Worm (Caenorhabditis elegans) whole organism, mixed stage, embryonic: ENCODE measurements around the gene B0238.12.
A peak's percentile ranks its signal among the peaks of the same experiment; 100 is the strongest.

Experiments
- M03D4.4 ChIP-seq: sonication (generic microtip); optimal IDR thresholded peaks from 2 replicates; lab custom pipeline; 2017; ENCODE audit warnings: mild to moderate bottlenecking, missing genetic modification characterization, missing compliant biosample characterization
- bed-3 ChIP-seq: fragments of 200-800 bp; sonication (Bioruptor generic); optimal IDR thresholded peaks from 3 replicates; lab custom pipeline; 2018; ENCODE audit warnings: mild to moderate bottlenecking, missing genetic modification characterization, moderate library complexity, missing compliant biosample characterization
- blmp-1 ChIP-seq: fragments of 150-350 bp; optimal IDR thresholded peaks from 2 replicates; lab custom pipeline; 2014; ENCODE audit warnings: missing biosample characterization, missing genetic modification characterization
- ceh-43 ChIP-seq: fragments of 200-800 bp; sonication (Bioruptor generic); optimal IDR thresholded peaks from 2 replicates; lab custom pipeline; 2018; ENCODE audit warnings: mild to moderate bottlenecking, missing genetic modification characterization, moderate library complexity, missing compliant biosample characterization
- ceh-83 ChIP-seq: fragments of 200-800 bp; sonication (Bioruptor generic); optimal IDR thresholded peaks from 2 replicates; lab custom pipeline; 2018; ENCODE audit warnings: mild to moderate bottlenecking, missing genetic modification characterization, missing compliant biosample characterization
- ces-1 ChIP-seq: fragments of 150-350 bp; optimal IDR thresholded peaks from 2 replicates; lab custom pipeline; 2014; ENCODE audit warnings: missing biosample characterization, missing genetic modification reagents, missing genetic modification characterization
- cnd-1 ChIP-seq: fragments of 200-800 bp; sonication (Bioruptor generic); optimal IDR thresholded peaks from 2 replicates; lab custom pipeline; 2018; ENCODE audit warnings: mild to moderate bottlenecking, missing genetic modification characterization, missing compliant biosample characterization
- drap-1 ChIP-seq: fragments of 200-800 bp; sonication (Bioruptor generic); optimal IDR thresholded peaks from 3 replicates; lab custom pipeline; 2018; ENCODE audit warnings: mild to moderate bottlenecking, missing genetic modification characterization, missing compliant biosample characterization
- elt-1 ChIP-seq: sonication (generic microtip); optimal IDR thresholded peaks from 2 replicates; lab custom pipeline; 2017; ENCODE audit warnings: missing genetic modification characterization, mild to moderate bottlenecking, missing compliant biosample characterization, antibody characterized with exemption, moderate library complexity, borderline replicate concordance; ENCODE audit not compliant: insufficient read depth
- flh-1 ChIP-seq: fragments of 200-800 bp; sonication (Bioruptor generic); optimal IDR thresholded peaks from 2 replicates; lab custom pipeline; 2018; ENCODE audit warnings: mild to moderate bottlenecking, missing genetic modification characterization, moderate library complexity, missing compliant biosample characterization
- ham-2 ChIP-seq: fragments of 200-800 bp; sonication (Bioruptor generic); optimal IDR thresholded peaks from 2 replicates; lab custom pipeline; 2018; ENCODE audit warnings: mild to moderate bottlenecking, missing genetic modification characterization, missing compliant biosample characterization
- hlh-1 ChIP-seq: fragments of 150-350 bp; optimal IDR thresholded peaks from 2 replicates; lab custom pipeline; 2014; ENCODE audit warnings: missing biosample characterization, missing genetic modification reagents, missing genetic modification characterization
- lin-32 ChIP-seq: fragments of 200-800 bp; sonication (Bioruptor generic); optimal IDR thresholded peaks from 2 replicates; lab custom pipeline; 2018; ENCODE audit warnings: mild to moderate bottlenecking, missing genetic modification characterization, missing compliant biosample characterization
- lsy-2 ChIP-seq: fragments of 150-350 bp; optimal IDR thresholded peaks from 2 replicates; lab custom pipeline; 2014; ENCODE audit warnings: missing biosample characterization, missing genetic modification characterization
- mab-5 ChIP-seq: fragments of 150-350 bp; optimal IDR thresholded peaks from 2 replicates; lab custom pipeline; 2014; ENCODE audit warnings: missing biosample characterization, missing genetic modification characterization
- mls-2 ChIP-seq: sonication (generic microtip); optimal IDR thresholded peaks from 2 replicates; lab custom pipeline; 2016; ENCODE audit warnings: mild to moderate bottlenecking, missing genetic modification characterization, moderate library complexity, missing compliant biosample characterization
- nhr-237 ChIP-seq: fragments of 150-350 bp; optimal IDR thresholded peaks from 2 replicates; lab custom pipeline; 2014; ENCODE audit warnings: missing biosample characterization, missing genetic modification characterization
- nhr-28 ChIP-seq: fragments of 150-350 bp; optimal IDR thresholded peaks from 2 replicates; lab custom pipeline; 2014; ENCODE audit warnings: missing biosample characterization, missing genetic modification characterization
- nhr-76 ChIP-seq: sonication (generic microtip); optimal IDR thresholded peaks from 2 replicates; lab custom pipeline; 2017; ENCODE audit warnings: missing biosample characterization, missing genetic modification characterization
- pha-4 ChIP-seq: fragments of 150-350 bp; optimal IDR thresholded peaks from 2 replicates; lab custom pipeline; 2018; ENCODE audit warnings: missing biosample characterization, missing genetic modification reagents, missing genetic modification characterization
- sem-2 ChIP-seq: fragments of 200-800 bp; sonication (Bioruptor generic); optimal IDR thresholded peaks from 2 replicates; lab custom pipeline; 2018; ENCODE audit warnings: mild to moderate bottlenecking, missing genetic modification characterization, missing compliant biosample characterization
- snpc-4 ChIP-seq: fragments of 150-350 bp; optimal IDR thresholded peaks from 2 replicates; lab custom pipeline; 2014; ENCODE audit warnings: missing biosample characterization, missing genetic modification characterization
- sptf-1 ChIP-seq: sonication (generic microtip); optimal IDR thresholded peaks from 2 replicates; lab custom pipeline; 2017; ENCODE audit warnings: mild to moderate bottlenecking, missing genetic modification characterization, moderate library complexity, missing compliant biosample characterization
- tbx-8 ChIP-seq: fragments of 200-800 bp; sonication (Bioruptor generic); optimal IDR thresholded peaks from 2 replicates; lab custom pipeline; 2018; ENCODE audit warnings: mild to moderate bottlenecking, missing genetic modification characterization, moderate library complexity, missing compliant biosample characterization
- unc-120 ChIP-seq: sonication (generic microtip); optimal IDR thresholded peaks from 2 replicates; lab custom pipeline; 2017; ENCODE audit warnings: missing genetic modification characterization, missing compliant biosample characterization; ENCODE audit not compliant: poor library complexity, severe bottlenecking
- unc-39 ChIP-seq: fragments of 150-350 bp; optimal IDR thresholded peaks from 2 replicates; lab custom pipeline; 2014; ENCODE audit warnings: missing biosample characterization, missing genetic modification characterization
- unc-62 ChIP-seq: fragments of 150-350 bp; optimal IDR thresholded peaks from 2 replicates; lab custom pipeline; 2014; ENCODE audit warnings: missing biosample characterization, missing genetic modification reagents, missing genetic modification characterization
- zip-8 ChIP-seq: fragments of 150-350 bp; optimal IDR thresholded peaks from 2 replicates; lab custom pipeline; 2014; ENCODE audit warnings: missing biosample characterization, missing genetic modification characterization
- ztf-11 ChIP-seq: fragments of 150-350 bp; optimal IDR thresholded peaks from 2 replicates; lab custom pipeline; 2014; ENCODE audit warnings: missing biosample characterization, missing genetic modification characterization

The B0238.12 gene

ce11 chrV:5275426-5276007 lies 9.9 kb downstream of the B0238.12 start:
- TF ChIP-seq ztf-11 (no peak), M03D4.4 (tag; lab: Kevin White, UChicago) (peak; percentile 26)
- TF ChIP-seq, all 35 proteins: peak for 1

DNA sequence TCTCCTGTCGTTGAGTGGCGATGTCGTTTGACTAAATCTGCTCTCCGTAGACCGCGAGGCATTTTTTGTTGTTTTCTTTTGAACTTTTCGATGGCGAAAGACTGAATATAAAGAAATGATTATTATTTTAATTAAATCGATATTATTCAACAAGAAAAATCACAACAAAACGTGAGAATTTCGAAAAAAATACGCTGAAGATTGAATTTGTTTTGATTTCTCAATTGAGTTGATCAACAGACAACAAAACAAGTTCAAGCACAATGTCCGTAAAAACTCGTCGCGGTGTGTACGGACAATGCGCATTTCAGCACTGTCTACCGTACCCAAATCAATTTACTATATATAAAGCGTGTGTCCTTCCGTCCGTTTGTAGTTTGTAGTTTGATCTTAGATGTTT lies 12.4 kb downstream of the B0238.12 start, which contains the start of gene B0238.9:
TSS of gene B0238.9 (minus strand) at position 101 of the 400 bp plus-strand sequence.
- TF ChIP-seq ham-2 (GFP tag; lab: Kevin White, UChicago) (no peak), drap-1 (GFP tag; lab: Kevin White, UChicago) (no peak), hlh-1 (tag; lab: Kevin White, UChicago) (no peak), mab-5 (tag; lab: Kevin White, UChicago) (no peak), blmp-1 (tag; lab: Kevin White, UChicago) (no peak), pha-4 (tag; lab: Kevin White, UChicago) (no peak), mls-2 (tag; lab: Kevin White, UChicago) (no peak), ceh-43 (no peak), lin-32 (GFP tag; lab: Kevin White, UChicago) (no peak), elt-1 (tag; lab: Kevin White, UChicago) (no peak)

DNA sequence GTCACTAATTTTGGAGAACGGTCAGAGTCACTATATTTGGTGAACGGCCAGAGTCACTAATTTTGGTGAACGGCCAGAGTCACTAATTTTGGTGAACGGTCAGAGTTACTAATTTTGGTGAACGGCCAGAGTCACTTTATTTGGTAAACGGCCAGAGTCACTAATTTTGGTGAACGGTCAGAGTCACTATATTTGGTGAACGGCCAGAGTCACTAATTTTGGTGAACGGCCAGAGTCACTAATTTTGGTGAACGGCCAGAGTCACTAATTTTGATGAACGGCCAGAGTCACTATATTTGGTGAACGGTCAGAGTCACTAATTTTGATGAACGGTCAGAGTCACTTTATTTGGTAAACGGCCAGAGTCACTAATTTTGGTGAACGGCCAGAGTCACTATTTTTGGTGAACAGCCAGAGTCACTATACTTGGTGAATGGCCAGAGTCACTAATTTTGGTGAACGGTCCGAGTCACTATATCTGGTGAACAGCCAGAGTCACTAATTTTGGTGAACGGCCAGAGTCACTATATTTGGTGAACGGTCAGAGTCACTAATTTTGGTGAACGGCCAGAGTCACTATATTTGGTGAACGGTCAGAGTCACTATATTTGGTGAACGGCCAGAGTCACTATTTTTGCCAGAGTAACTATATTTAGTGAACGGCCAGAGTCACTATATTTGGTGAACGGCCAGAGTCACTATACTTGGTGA lies 18.8 kb downstream of the B0238.12 start:
- peak; percentile 12 for TF ChIP-seq mls-2 (tag; lab: Kevin White, UChicago)
- peak; percentile 71 for TF ChIP-seq drap-1 (GFP tag; lab: Kevin White, UChicago)
- TF ChIP-seq cnd-1: peak; percentile 20
- peak; percentile 27 for TF ChIP-seq sptf-1 (tag; lab: Kevin White, UChicago)
- peak; percentile 61 for TF ChIP-seq M03D4.4 (tag; lab: Kevin White, UChicago)
- peak; percentile 90 for TF ChIP-seq ceh-83
- TF ChIP-seq ceh-43: peak; percentile 26
- TF ChIP-seq tbx-8: peak; percentile 69
- peak; percentile 4 for TF ChIP-seq bed-3 (GFP tag; lab: Kevin White, UChicago)

- TF ChIP-seq ztf-11 (no peak), tbx-8 (no peak), unc-62 (no peak), cnd-1 (no peak), hlh-1 (tag; lab: Kevin White, UChicago) (no peak), sem-2 (GFP tag; lab: Kevin White, UChicago) (no peak), unc-39 (tag; lab: Kevin White, UChicago) (no peak), bed-3 (GFP tag; lab: Kevin White, UChicago) (no peak), nhr-28 (tag; lab: Kevin White, UChicago) (no peak)
Measured at ce11 chrV:5287273-5287672, 21.6 kb downstream of the B0238.12 start, which contains the start of gene Y49G5A.1. Y49G5A.1 (minus strand) TSS chrV:5287373.

DNA sequence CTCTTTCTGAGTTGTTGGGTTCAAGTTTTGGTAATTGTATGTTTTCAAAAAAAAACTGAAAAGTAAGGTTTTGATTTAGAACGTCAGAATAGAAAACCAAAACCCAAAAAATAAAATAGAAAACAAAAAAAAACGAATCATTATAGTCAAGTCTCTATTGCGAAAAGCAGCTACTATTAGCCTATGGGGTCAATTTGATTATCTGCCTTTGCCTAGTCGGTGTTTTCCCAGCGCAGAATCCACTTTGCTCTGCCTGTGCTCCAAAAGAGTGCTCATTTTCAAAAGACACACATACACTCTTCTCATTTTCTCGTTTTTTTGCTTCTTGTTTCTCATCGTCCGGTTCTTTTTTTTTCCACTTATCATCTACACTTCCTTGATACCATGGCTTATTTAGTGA lies 23.0 kb downstream of the B0238.12 start:
- TF ChIP-seq nhr-28 (tag; lab: Kevin White, UChicago): no peak
- TF ChIP-seq ces-1 (GFP tag; lab: Kevin White, UChicago): peak; percentile 79

DNA sequence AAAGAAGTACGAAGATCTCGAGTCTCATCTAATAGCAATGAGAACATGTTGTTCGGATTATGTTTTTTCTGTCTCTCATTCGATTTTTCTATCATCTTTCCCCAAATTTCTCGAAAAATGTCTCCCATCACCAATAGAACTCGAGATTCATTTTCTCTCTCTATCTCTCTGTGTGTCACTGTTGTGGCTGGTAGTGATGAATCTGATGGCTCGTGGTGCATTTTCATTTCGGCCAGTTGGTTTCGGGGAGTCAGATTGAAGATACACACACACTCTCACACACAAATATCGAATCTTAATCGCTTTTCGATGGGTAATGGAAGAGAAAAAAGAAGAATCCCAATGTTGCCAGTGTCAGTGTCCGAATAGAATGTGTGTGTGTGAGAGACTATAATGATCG lies 30.3 kb downstream of the B0238.12 start:
- no peak for TF ChIP-seq lsy-2 (tag; lab: Kevin White, UChicago)
- peak; percentile 61 for TF ChIP-seq unc-120 (tag; lab: Kevin White, UChicago)
- peak; percentile 84 for TF ChIP-seq hlh-1 (tag; lab: Kevin White, UChicago)
- no peak for TF ChIP-seq ham-2 (GFP tag; lab: Kevin White, UChicago)
- no peak for TF ChIP-seq ces-1 (GFP tag; lab: Kevin White, UChicago)
- TF ChIP-seq unc-62: peak; percentile 80
- TF ChIP-seq, all 35 proteins: peak for 3

DNA sequence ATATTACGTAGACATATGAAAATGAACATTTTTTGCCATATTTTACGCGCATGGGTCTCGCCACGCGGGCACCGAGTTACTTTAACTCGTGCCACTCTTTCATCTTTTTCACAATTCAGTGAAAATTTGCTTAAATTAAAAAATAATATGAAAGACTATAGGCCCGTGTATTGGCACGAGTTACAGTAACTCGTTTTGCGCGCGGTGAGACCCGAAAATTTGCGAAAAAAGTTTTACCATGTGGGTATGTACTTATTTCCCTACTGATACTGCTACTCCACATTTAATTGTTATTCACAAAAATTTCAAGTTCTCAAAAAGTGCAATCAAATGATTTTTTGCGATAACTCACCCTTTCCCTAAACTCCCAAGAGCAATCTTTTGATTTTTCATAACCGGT lies 32.1 kb downstream of the B0238.12 start:
- TF ChIP-seq zip-8: no peak
- TF ChIP-seq flh-1 (GFP tag; lab: Kevin White, UChicago): no peak
- TF ChIP-seq nhr-76 (tag; lab: Kevin White, UChicago): no peak
- no peak for TF ChIP-seq nhr-237 (tag; lab: Kevin White, UChicago)
- no peak for TF ChIP-seq ceh-43
- TF ChIP-seq snpc-4 (tag; lab: Kevin White, UChicago): no peak
- no peak for TF ChIP-seq mls-2 (tag; lab: Kevin White, UChicago)
